Fruit fly (Drosophila melanogaster) whole organism, embryonic: Measurements from ENCODE around the gene DIP-kappa.

ENCODE experiments used
- Atf-2 ChIP-seq: fragments of 200-800 bp; sonication (Bioruptor generic); optimal IDR thresholded peaks from 2 replicates; lab custom pipeline; 2016; ENCODE audit warnings: missing biosample characterization, missing genetic modification characterization
- CG10543 ChIP-seq: fragments of 200-800 bp; sonication (Bioruptor generic); optimal IDR thresholded peaks from 3 replicates; lab custom pipeline; 2017; ENCODE audit warnings: missing biosample characterization, mild to moderate bottlenecking, missing genetic modification characterization, moderate library complexity
- CG11696 ChIP-seq: fragments of 200-800 bp; sonication (Bioruptor generic); IDR thresholded peaks from 2 replicates; pipeline ENCODE4 v1.3.6; 2022; ENCODE audit warnings: missing biosample characterization, missing genetic modification characterization
- CG12299 ChIP-seq: fragments of 200-800 bp; sonication (Bioruptor generic); optimal IDR thresholded peaks from 2 replicates; lab custom pipeline; 2018; ENCODE audit warnings: missing biosample characterization, mild to moderate bottlenecking, missing genetic modification characterization
- CG12659 ChIP-seq: fragments of 200-800 bp; sonication (Bioruptor generic); optimal IDR thresholded peaks from 3 replicates; lab custom pipeline; 2017; ENCODE audit warnings: mild to moderate bottlenecking, missing biosample characterization, missing genetic modification reagents, missing genetic modification characterization
- CG12942 ChIP-seq: fragments of 200-800 bp; sonication (Bioruptor generic); optimal IDR thresholded peaks from 3 replicates; lab custom pipeline; 2016; ENCODE audit warnings: missing biosample characterization, missing genetic modification characterization
- CG13296 ChIP-seq: fragments of 200-800 bp; sonication (Bioruptor generic); optimal IDR thresholded peaks from 3 replicates; lab custom pipeline; 2018; ENCODE audit warnings: missing biosample characterization, mild to moderate bottlenecking, missing genetic modification characterization
- CG15011 ChIP-seq: fragments of 200-800 bp; sonication (Bioruptor generic); optimal IDR thresholded peaks from 3 replicates; lab custom pipeline; 2018; ENCODE audit warnings: missing biosample characterization, mild to moderate bottlenecking, missing genetic modification characterization
- CG18476 ChIP-seq: fragments of 200-800 bp; sonication (Bioruptor generic); optimal IDR thresholded peaks from 2 replicates; lab custom pipeline; 2016; ENCODE audit warnings: missing biosample characterization, mild to moderate bottlenecking, missing genetic modification characterization
- CG2129 ChIP-seq: fragments of 200-800 bp; sonication (Bioruptor generic); IDR thresholded peaks from 2 replicates; pipeline ENCODE4 v1.3.6; 2022; ENCODE audit warnings: missing biosample characterization, missing genetic modification characterization; ENCODE audit not compliant: partially characterized antibody
- CG2202 ChIP-seq: fragments of 200-800 bp; sonication (Bioruptor generic); optimal IDR thresholded peaks from 2 replicates; lab custom pipeline; 2018; ENCODE audit warnings: missing biosample characterization, mild to moderate bottlenecking, missing genetic modification characterization
- CG6272 ChIP-seq: fragments of 200-800 bp; sonication (Bioruptor generic); IDR thresholded peaks from 2 replicates; pipeline ENCODE4 v1.3.6; 2022; ENCODE audit warnings: missing biosample characterization, missing genetic modification characterization
- CG6791 ChIP-seq: fragments of 200-800 bp; sonication (Bioruptor generic); IDR thresholded peaks from 3 replicates; pipeline ENCODE4 v1.3.6; 2022; ENCODE audit warnings: missing biosample characterization, missing genetic modification characterization; ENCODE audit not compliant: partially characterized antibody
- CG7271 ChIP-seq: fragments of 200-800 bp; sonication (Bioruptor generic); optimal IDR thresholded peaks from 2 replicates; lab custom pipeline; 2018; ENCODE audit warnings: missing biosample characterization, mild to moderate bottlenecking, missing genetic modification characterization, moderate library complexity
- CG8944 ChIP-seq: fragments of 200-800 bp; sonication (Bioruptor generic); optimal IDR thresholded peaks from 3 replicates; lab custom pipeline; 2016; ENCODE audit warnings: missing biosample characterization, missing genetic modification characterization
- CG9437 ChIP-seq: fragments of 200-800 bp; sonication (Bioruptor generic); optimal IDR thresholded peaks from 2 replicates; lab custom pipeline; 2018; ENCODE audit warnings: missing biosample characterization, mild to moderate bottlenecking, missing genetic modification characterization
- CTCF ChIP-seq: fragments of 200-800 bp; sonication (Bioruptor generic); optimal IDR thresholded peaks from 2 replicates; lab custom pipeline; 2017; ENCODE audit warnings: missing biosample characterization, mild to moderate bottlenecking, missing genetic modification characterization, moderate library complexity
- Dp ChIP-seq: fragments of 200-800 bp; sonication (Bioruptor generic); optimal IDR thresholded peaks from 2 replicates; lab custom pipeline; 2018; ENCODE audit warnings: missing biosample characterization, mild to moderate bottlenecking, missing genetic modification characterization, moderate library complexity
- Hr78 ChIP-seq, 2 experiments: fragments of 200-800 bp in 1 of 2; fragments of >200 bp in 1 of 2; sonication (Bioruptor generic) in 1 of 2; optimal IDR thresholded peaks; 2 replicates each; lab custom pipeline; 2017 to 2019; ENCODE audit warnings: missing biosample characterization in 2 of 2, missing genetic modification characterization in 2 of 2, mild to moderate bottlenecking in 1 of 2, moderate library complexity in 1 of 2
- Sin3A ChIP-seq: fragments of >200 bp; optimal IDR thresholded peaks from 2 replicates; lab custom pipeline; 2018
- ac ChIP-seq: fragments of 200-800 bp; sonication (Bioruptor generic); optimal IDR thresholded peaks from 3 replicates; lab custom pipeline; 2017; ENCODE audit warnings: missing biosample characterization, mild to moderate bottlenecking, missing genetic modification characterization
- cg ChIP-seq: fragments of 200-800 bp; sonication (Bioruptor generic); optimal IDR thresholded peaks from 3 replicates; lab custom pipeline; 2019; ENCODE audit warnings: missing biosample characterization, mild to moderate bottlenecking, missing genetic modification characterization, moderate library complexity
- chm ChIP-seq: fragments of 200-800 bp; sonication (Bioruptor generic); IDR thresholded peaks from 2 replicates; pipeline ENCODE4 v1.3.6; 2022; ENCODE audit warnings: missing biosample characterization, missing genetic modification characterization
- dm ChIP-seq: fragments of 200-800 bp; sonication (Bioruptor generic); optimal IDR thresholded peaks from 3 replicates; lab custom pipeline; 2016; ENCODE audit warnings: missing biosample characterization, missing genetic modification characterization
- dmrt11E ChIP-seq: fragments of 200-800 bp; sonication (Bioruptor generic); optimal IDR thresholded peaks from 3 replicates; lab custom pipeline; 2018; ENCODE audit warnings: missing biosample characterization, mild to moderate bottlenecking, missing genetic modification characterization, moderate library complexity
- eve ChIP-seq, 2 experiments: fragments of >200 bp; optimal IDR thresholded peaks; 2 replicates each; lab custom pipeline; 2017; ENCODE audit warnings: missing biosample characterization in 2 of 2, missing genetic modification characterization in 2 of 2
- eyg ChIP-seq: fragments of 200-800 bp; sonication (Bioruptor generic); optimal IDR thresholded peaks from 3 replicates; lab custom pipeline; 2016; ENCODE audit warnings: missing biosample characterization, missing genetic modification characterization
- fd96Cb ChIP-seq: fragments of 200-800 bp; sonication (Bioruptor generic); optimal IDR thresholded peaks from 2 replicates; lab custom pipeline; 2018; ENCODE audit warnings: missing biosample characterization, mild to moderate bottlenecking, missing genetic modification characterization, moderate library complexity
- grn ChIP-seq: fragments of 200-800 bp; sonication (Bioruptor generic); optimal IDR thresholded peaks from 3 replicates; lab custom pipeline; 2017; ENCODE audit warnings: missing biosample characterization, missing genetic modification characterization
- her ChIP-seq: fragments of 200-800 bp; sonication (Bioruptor generic); optimal IDR thresholded peaks from 2 replicates; lab custom pipeline; 2016; ENCODE audit warnings: missing biosample characterization, missing genetic modification characterization
- knrl ChIP-seq: fragments of 200-800 bp; sonication (Bioruptor generic); IDR thresholded peaks from 3 replicates; pipeline ENCODE4 v1.3.6; 2022; ENCODE audit warnings: missing biosample characterization, missing genetic modification characterization; ENCODE audit not compliant: partially characterized antibody
- onecut ChIP-seq: fragments of 200-800 bp; sonication (Bioruptor generic); IDR thresholded peaks from 2 replicates; pipeline ENCODE4 v1.3.6; 2022; ENCODE audit warnings: missing biosample characterization, missing genetic modification characterization
- peb ChIP-seq: fragments of 200-800 bp; sonication (Bioruptor generic); IDR thresholded peaks from 2 replicates; pipeline ENCODE4 v1.3.6; 2022; ENCODE audit warnings: missing biosample characterization, missing genetic modification characterization
- ro ChIP-seq: fragments of 200-800 bp; sonication (Bioruptor generic); IDR thresholded peaks from 2 replicates; pipeline ENCODE4 v1.3.6; 2022; ENCODE audit warnings: missing biosample characterization, missing genetic modification characterization
- shn ChIP-seq: fragments of 200-800 bp; sonication (Bioruptor generic); optimal IDR thresholded peaks from 3 replicates; lab custom pipeline; 2016; ENCODE audit warnings: missing biosample characterization, missing genetic modification characterization
- tio ChIP-seq: fragments of 200-800 bp; sonication (Bioruptor generic); optimal IDR thresholded peaks from 2 replicates; lab custom pipeline; 2017; ENCODE audit warnings: missing biosample characterization, missing genetic modification characterization, inconsistent platforms
- tll ChIP-seq, 2 experiments: fragments of 200-800 bp in 1 of 2; fragments of >200 bp in 1 of 2; sonication (Bioruptor generic) in 1 of 2; optimal IDR thresholded peaks; 2 replicates each; lab custom pipeline; 2017 to 2019; ENCODE audit warnings: missing biosample characterization in 2 of 2, missing genetic modification characterization in 2 of 2, mild to moderate bottlenecking in 1 of 2, moderate library complexity in 1 of 2
- trh ChIP-seq: fragments of 200-800 bp; sonication (Bioruptor generic); optimal IDR thresholded peaks from 2 replicates; lab custom pipeline; 2016; ENCODE audit warnings: missing biosample characterization, missing genetic modification characterization
- vfl ChIP-seq: fragments of 200-800 bp; sonication (Bioruptor generic); optimal IDR thresholded peaks from 2 replicates; lab custom pipeline; 2016; ENCODE audit warnings: missing biosample characterization, missing genetic modification characterization
- wek ChIP-seq: fragments of 200-800 bp; sonication (Bioruptor generic); optimal IDR thresholded peaks from 3 replicates; lab custom pipeline; 2018; ENCODE audit warnings: missing biosample characterization, mild to moderate bottlenecking, missing genetic modification characterization, moderate library complexity
- zen2 ChIP-seq: fragments of 200-800 bp; sonication (Bioruptor generic); IDR thresholded peaks from 3 replicates; pipeline ENCODE4 v1.3.6; 2022; ENCODE audit warnings: missing biosample characterization, missing genetic modification characterization; ENCODE audit not compliant: partially characterized antibody

Gene DIP-kappa

dm6 chr2L:13732287-13732686, 15.2 kb upstream of the DIP-kappa start:
- TF ChIP-seq CG6791 (no peak), CG12299 (no peak), CG18476 (GFP tag; lab: Kevin White, UChicago) (no peak), onecut (GFP tag; lab: Robert Waterston, UW) (no peak), cg (GFP tag; lab: Kevin White, UChicago) (peak; percentile 43), CTCF (peak; percentile 88)
- TF ChIP-seq, all 482 proteins: peak for 2

- TF ChIP-seq chm (no peak), her (no peak), CG7271 (no peak), vfl (GFP tag; lab: Kevin White, UChicago) (no peak), CG12942 (GFP tag; lab: Kevin White, UChicago) (no peak), CG2129 (GFP tag; lab: Robert Waterston, UW) (no peak), CG15011 (no peak), CG9437 (GFP tag; lab: Kevin White, UChicago) (no peak), CG6272 (GFP tag; lab: Robert Waterston, UW) (no peak), CG11696 (no peak), eyg (GFP tag; lab: Kevin White, UChicago) (no peak), Dp (GFP tag; lab: Kevin White, UChicago) (no peak), fd96Cb (tag; lab: Kevin White, UChicago) (no peak), Sin3A (lab: Kevin White, UChicago) (no peak), tll (GFP tag; optimal IDR thresholded peaks at IDR 0.05; lab: Kevin White, UChicago) (no peak)
These were observed 6.4 kb upstream of the DIP-kappa start, which contains the start of gene CG9014 for dm6 chr2L:13723542-13723941. Gene CG9014 (minus strand): TSS chr2L:13723642.

dm6 chr2L:13707915-13708314, 9.2 kb downstream of the DIP-kappa start, which contains the start of gene Gpo3:
Gene Gpo3 (plus strand): TSS chr2L:13708215.
- TF ChIP-seq CG2202 (tag; lab: Kevin White, UChicago) (no peak), knrl (GFP tag; lab: Robert Waterston, UW) (no peak), CG8944 (no peak), CG12659 (GFP tag; lab: Kevin White, UChicago) (no peak), shn (GFP tag; lab: Kevin White, UChicago) (no peak), eve (GFP tag; optimal IDR thresholded peaks at IDR 0.05; lab: Kevin White, UChicago) (no peak), dmrt11E (tag; lab: Kevin White, UChicago) (no peak), dm (GFP tag; lab: Kevin White, UChicago) (no peak), CG13296 (no peak), CG7271 (no peak), Hr78 (GFP tag; optimal IDR thresholded peaks at IDR 0.05; lab: Kevin White, UChicago) (no peak), ro (no peak), wek (GFP tag; lab: Kevin White, UChicago) (no peak)

dm6 chr2L:13699057-13699456, 18.1 kb downstream of the DIP-kappa start:
- TF ChIP-seq peb (GFP tag; lab: Robert Waterston, UW) = no peak
- no peak for TF ChIP-seq grn (GFP tag; lab: Kevin White, UChicago)
- no peak for TF ChIP-seq Atf-2 (GFP tag; lab: Kevin White, UChicago)
- no peak for TF ChIP-seq CG10543 (GFP tag; lab: Kevin White, UChicago)
- TF ChIP-seq tio = no peak
- no peak for TF ChIP-seq fd96Cb (tag; lab: Kevin White, UChicago)
- TF ChIP-seq trh (GFP tag; lab: Kevin White, UChicago) = no peak
- TF ChIP-seq ac (GFP tag; lab: Kevin White, UChicago) = no peak
- TF ChIP-seq zen2 (GFP tag; lab: Robert Waterston, UW) = no peak
- no peak for TF ChIP-seq tll (GFP tag; optimal IDR thresholded peaks at IDR 0.05; lab: Kevin White, UChicago)
